Fruit fly (Drosophila melanogaster): ENCODE data around the gene CG12535.

CG12535 gene

dm6 chrX:3437493-3437892 lies 11.2 kb downstream of the CG12535 start (continued):
- TF ChIP-seq CG2120 (GFP tag; optimal IDR thresholded peaks at IDR 0.05) (no peak), emc (GFP tag; optimal IDR thresholded peaks at IDR 0.05) (no peak), Ada2b (GFP tag; IDR thresholded peaks at IDR 0.05) (no peak), CG12942 (GFP tag; optimal IDR thresholded peaks at IDR 0.05) (no peak), D19A (tag; optimal IDR thresholded peaks at IDR 0.05) (peak; percentile 75), row (GFP tag; IDR thresholded peaks at IDR 0.05) (peak; percentile 55), CG42726 (GFP tag; IDR thresholded peaks at IDR 0.05; ENCODE audit: partially characterized antibody) (no peak), Max (GFP tag; optimal IDR thresholded peaks at IDR 0.05) (no peak), croc (GFP tag; conservative IDR thresholded peaks at IDR 0.05) (no peak), ewg (GFP tag; optimal IDR thresholded peaks at IDR 0.05) (no peak), Sox102F (GFP tag; optimal IDR thresholded peaks at IDR 0.05) (peak; percentile 26), repo (GFP tag; optimal IDR thresholded peaks at IDR 0.05) (no peak), da (GFP tag; optimal IDR thresholded peaks at IDR 0.05) (no peak), lilli (GFP tag; optimal IDR thresholded peaks at IDR 0.05) (peak; percentile 3), onecut (GFP tag; IDR thresholded peaks at IDR 0.05) (no peak), mam (GFP tag; optimal IDR thresholded peaks at IDR 0.05) (peak; percentile 25), rib (GFP tag; IDR thresholded peaks at IDR 0.05) (no peak), CG7839 (tag; optimal IDR thresholded peaks at IDR 0.05) (peak; percentile 14), E2f1 (GFP tag; IDR thresholded peaks at IDR 0.05) (no peak), Pdp1 (GFP tag; optimal IDR thresholded peaks at IDR 0.05) (peak in 1 of 2 experiments; percentile 61), CG11504 (tag; optimal IDR thresholded peaks at IDR 0.05) (peak; percentile 37), CG7372 (GFP tag; IDR thresholded peaks at IDR 0.05) (no peak), corto (GFP tag; optimal IDR thresholded peaks at IDR 0.05) (peak; percentile 30), gem (tag; optimal IDR thresholded peaks at IDR 0.05) (peak; percentile 28), Abd-B (GFP tag; optimal IDR thresholded peaks at IDR 0.05) (no peak), slbo (GFP tag; IDR thresholded peaks at IDR 0.05) (0 out of 2 replicates have a peak, but pooled peaks have one; percentile 18), Stat92E (GFP tag; optimal IDR thresholded peaks at IDR 0.05) (no peak), pita (GFP tag; optimal IDR thresholded peaks at IDR 0.05) (no peak), nom (GFP tag; optimal IDR thresholded peaks at IDR 0.05) (no peak), kah (GFP tag; optimal IDR thresholded peaks at IDR 0.05) (no peak), lbe (GFP tag; optimal IDR thresholded peaks at IDR 0.05) (peak; percentile 54), Bteb2 (GFP tag; optimal IDR thresholded peaks at IDR 0.05) (no peak), Doc3 (GFP tag; IDR thresholded peaks at IDR 0.05; ENCODE audit: partially characterized antibody) (no peak), BtbVII (GFP tag; optimal IDR thresholded peaks at IDR 0.05) (peak; percentile 36), slp2 (GFP tag; optimal IDR thresholded peaks at IDR 0.05) (no peak), CG2678 (tag; optimal IDR thresholded peaks at IDR 0.05) (peak; percentile 41), CG11093 (GFP tag; IDR thresholded peaks at IDR 0.05) (no peak), Kr (GFP tag; optimal IDR thresholded peaks at IDR 0.05) (no peak), klu (GFP tag; IDR thresholded peaks at IDR 0.05) (no peak), CG6272 (GFP tag; IDR thresholded peaks at IDR 0.05) (no peak), CG3281 (GFP tag; optimal IDR thresholded peaks at IDR 0.05) (peak; percentile 7), tap (tag; optimal IDR thresholded peaks at IDR 0.05) (no peak), CG8765 (GFP tag; IDR thresholded peaks at IDR 0.05) (no peak), Hr51 (GFP tag; optimal IDR thresholded peaks at IDR 0.05) (peak in 1 of 2 experiments; percentile 43), hkb (optimal IDR thresholded peaks at IDR 0.05) (no peak), hkb (GFP tag; IDR thresholded peaks at IDR 0.05) (peak; percentile 58; the same call in 1 of the 2 replicates), luna (GFP tag; optimal IDR thresholded peaks at IDR 0.05) (no peak), mld (GFP tag; IDR thresholded peaks at IDR 0.05; ENCODE audit: partially characterized antibody) (no peak), Med (GFP tag) (peak; percentile 35)
